Worm (Caenorhabditis elegans) whole organism, L4/young adult: ENCODE results near the gene spt-4.

Experiments
- W03F9.2 ChIP-seq: fragments of 150-350 bp; optimal IDR thresholded peaks from 2 replicates; lab custom pipeline; 2014; ENCODE audit warnings: missing biosample characterization, missing genetic modification characterization
- dao-5 ChIP-seq: sonication (generic microtip); optimal IDR thresholded peaks from 2 replicates; lab custom pipeline; 2016; ENCODE audit warnings: missing genotype, missing genetic modification characterization, moderate library complexity, missing compliant biosample characterization
- him-1 ChIP-seq: sonication (generic microtip); optimal IDR thresholded peaks from 2 replicates; lab custom pipeline; 2016; ENCODE audit warnings: missing genotype, missing genetic modification reagents, missing genetic modification characterization, missing compliant biosample characterization

DNA sequence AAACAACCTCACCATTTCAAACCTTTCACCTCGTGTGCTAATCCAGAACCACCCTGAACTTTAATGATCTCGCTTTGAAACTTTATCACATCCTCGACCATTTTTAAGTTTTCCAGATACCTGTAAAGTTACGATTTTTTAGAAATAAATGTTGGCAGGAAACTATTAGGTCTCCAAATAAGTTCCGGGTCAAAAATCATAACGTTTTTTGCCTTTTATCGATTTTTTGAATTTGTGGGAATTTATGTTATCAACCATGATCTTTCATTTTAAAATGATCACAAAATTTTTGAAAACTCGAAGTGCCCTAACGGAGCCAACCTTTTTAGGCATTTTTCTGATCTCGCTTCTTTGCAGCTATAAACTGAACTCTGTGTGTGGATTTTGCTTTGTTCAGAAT lies 8.5 kb downstream of the spt-4 start, which contains the start of gene btb-5:
- TF ChIP-seq him-1 (no peak), W03F9.2 (tag; lab: Kevin White, UChicago) (no peak), dao-5 (tag; lab: Kevin White, UChicago) (no peak)
